Fruit fly (Drosophila melanogaster) whole organism: Measurements from ENCODE around the gene Eip93F.

Experiments used
- CG8478 ChIP-seq: fragments of >200 bp; optimal IDR thresholded peaks from 2 replicates; lab custom pipeline; 2018; ENCODE audit warnings: inconsistent platforms
- Dll ChIP-seq: fragments of >200 bp; optimal IDR thresholded peaks from 2 replicates; lab custom pipeline; 2017
- EcR ChIP-seq, 2 experiments: fragments of >200 bp; optimal IDR thresholded peaks; 2 replicates each; lab custom pipeline; 2017; ENCODE audit warnings: missing biosample characterization in 2 of 2, missing genetic modification characterization in 2 of 2, missing genetic modification reagents in 2 of 2
- pan ChIP-seq: fragments of >200 bp; optimal IDR thresholded peaks from 2 replicates; lab custom pipeline; 2017
- psq ChIP-seq: fragments of >200 bp; optimal IDR thresholded peaks from 2 replicates; lab custom pipeline; 2017
- usp ChIP-seq: fragments of >200 bp; optimal IDR thresholded peaks from 2 replicates; lab custom pipeline; 2017; ENCODE audit warnings: missing biosample characterization, missing genetic modification characterization, mixed read lengths

The Eip93F gene

DNA sequence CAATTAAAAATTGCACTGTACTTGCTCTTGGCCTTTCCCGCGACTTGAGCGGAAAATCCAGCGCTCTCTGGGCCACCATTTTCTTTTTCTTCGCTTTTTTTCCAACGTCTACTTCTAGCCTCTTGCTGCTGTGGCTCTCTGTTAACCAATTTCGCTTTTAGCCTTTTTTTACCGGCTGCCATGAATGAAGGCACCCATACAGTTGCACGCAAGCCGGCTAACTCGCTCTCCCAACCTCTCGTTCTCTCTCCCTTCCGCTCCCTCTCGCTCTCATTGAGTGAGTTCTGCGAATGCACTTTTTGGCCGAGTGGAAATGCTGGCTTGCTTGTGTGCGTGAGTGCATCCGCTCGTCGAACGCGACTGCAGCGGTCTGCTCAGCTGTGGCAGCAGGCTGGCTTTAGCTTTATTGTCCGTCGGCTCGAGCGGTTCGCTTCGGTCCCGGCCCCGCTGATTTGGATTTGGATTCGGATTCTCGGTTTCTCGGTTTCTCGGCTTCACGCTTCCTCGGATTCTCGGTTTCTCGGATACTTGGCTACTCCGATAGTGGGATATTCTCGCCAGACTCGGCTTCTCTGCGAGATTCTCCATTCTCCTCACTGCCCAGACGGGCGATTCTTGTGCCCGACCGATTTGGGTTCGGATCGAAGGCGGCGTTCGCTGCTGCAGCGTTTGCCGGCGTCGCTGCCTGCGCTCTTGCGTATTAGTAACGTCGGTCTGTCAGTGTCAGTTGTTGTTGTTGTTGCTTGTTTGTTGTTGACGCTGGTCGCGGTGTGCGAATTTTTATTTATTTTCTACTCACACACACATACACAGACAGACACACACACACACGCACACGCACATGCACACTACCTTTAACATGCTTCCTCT is at the start of gene Eip93F:
TSS of gene Eip93F (plus strand) at position 424 of the 870 bp plus-strand sequence.
- TF ChIP-seq Dll (lab: Kevin White, UChicago) (peak; percentile 73), pan (lab: Kevin White, UChicago) (no peak), psq (lab: Kevin White, UChicago) (no peak), CG8478 (lab: Kevin White, UChicago) (no peak), EcR (GFP tag; optimal IDR thresholded peaks at IDR 0.05; lab: Kevin White, UChicago) (no peak), usp (GFP tag; lab: Kevin White, UChicago) (no peak)

DNA sequence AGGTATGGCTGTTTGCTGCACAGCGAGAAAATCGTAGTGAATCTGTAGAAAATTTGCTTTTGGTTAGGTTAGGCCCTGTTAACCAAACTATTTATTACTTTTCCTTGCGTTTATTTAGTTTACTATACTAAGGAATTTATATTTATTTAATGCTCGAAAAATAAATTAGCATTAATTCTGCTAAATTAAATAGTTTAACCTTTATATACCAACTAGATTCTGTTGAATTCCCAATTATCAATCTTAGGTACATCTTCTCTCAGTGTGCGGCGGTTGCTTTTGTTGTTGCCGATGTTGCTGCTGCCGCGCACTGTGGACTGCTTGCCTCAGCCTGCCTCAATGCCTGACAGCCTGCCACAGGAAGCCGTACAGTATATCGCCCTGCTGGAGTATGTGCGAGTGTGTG is 49.7 kb upstream of the Eip93F start:
- no peak for TF ChIP-seq Dll (lab: Kevin White, UChicago)
- no peak for TF ChIP-seq pan (lab: Kevin White, UChicago)
- no peak for TF ChIP-seq CG8478 (lab: Kevin White, UChicago)
- no peak for TF ChIP-seq EcR (GFP tag; optimal IDR thresholded peaks at IDR 0.05; lab: Kevin White, UChicago)
- no peak for TF ChIP-seq psq (lab: Kevin White, UChicago)
- no peak for TF ChIP-seq usp (GFP tag; lab: Kevin White, UChicago)

DNA sequence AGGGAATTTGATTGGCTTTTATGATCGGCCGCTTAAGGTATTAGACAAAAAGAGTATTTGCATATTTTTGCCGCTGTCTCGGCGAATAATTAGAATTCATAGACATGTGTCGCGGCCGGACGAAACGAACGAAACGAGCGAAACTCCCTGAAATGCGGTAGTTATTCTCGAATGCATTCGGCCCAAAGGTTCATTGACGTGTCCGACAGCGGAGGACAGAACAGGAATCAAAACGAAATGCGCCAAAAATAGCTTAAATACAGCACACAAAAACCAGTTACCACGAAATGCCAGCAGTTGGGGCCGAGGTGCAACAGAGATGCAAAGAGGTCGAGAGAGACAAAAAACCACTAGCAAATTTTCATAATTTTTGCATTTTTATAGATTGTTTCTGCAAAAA is 44.6 kb upstream of the Eip93F start:
- no peak for TF ChIP-seq usp (GFP tag; lab: Kevin White, UChicago)
- peak; percentile 34 to 77 for TF ChIP-seq EcR (GFP tag; optimal IDR thresholded peaks at IDR 0.05; lab: Kevin White, UChicago)

DNA sequence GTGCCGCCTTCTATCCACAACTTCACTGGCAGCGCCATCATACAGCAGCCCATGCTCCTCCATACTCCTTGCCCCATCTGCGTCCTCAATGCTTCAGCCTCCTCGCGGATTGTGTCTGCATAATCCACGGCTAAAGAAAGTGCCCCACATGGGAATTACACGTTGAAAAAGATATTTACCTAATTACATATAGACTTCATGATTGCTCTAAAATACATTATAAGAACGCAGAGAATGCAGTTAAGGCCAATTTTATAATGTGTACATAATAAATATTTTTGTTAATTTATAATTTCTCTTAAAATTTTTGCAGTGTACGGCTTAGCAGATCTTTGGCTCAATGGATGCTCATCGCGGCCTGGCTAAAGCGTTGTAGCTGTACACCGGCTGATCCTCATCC is 43.3 kb upstream of the Eip93F start:
- no peak for TF ChIP-seq CG8478 (lab: Kevin White, UChicago)

DNA sequence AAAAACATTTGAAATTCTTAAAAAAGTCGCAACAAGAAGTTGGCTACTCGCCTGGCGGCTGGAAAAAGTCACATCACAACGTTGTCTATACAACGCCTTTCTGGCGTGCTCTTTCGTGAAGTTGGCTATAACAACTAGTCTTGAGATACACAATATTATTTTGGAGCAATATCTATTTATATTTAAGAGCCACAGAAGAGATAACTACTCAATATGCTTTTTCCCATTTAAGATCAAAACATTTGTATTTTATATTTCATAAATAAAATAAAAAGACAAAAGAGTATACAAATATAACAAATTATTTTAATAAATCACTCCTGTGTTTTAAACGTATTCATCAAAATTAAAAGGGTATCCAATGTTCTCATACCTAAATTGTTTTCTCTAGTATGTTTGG is 42.0 kb upstream of the Eip93F start:
- TF ChIP-seq pan (lab: Kevin White, UChicago) (no peak), Dll (lab: Kevin White, UChicago) (no peak), psq (lab: Kevin White, UChicago) (no peak), EcR (GFP tag; optimal IDR thresholded peaks at IDR 0.05; lab: Kevin White, UChicago) (no peak), CG8478 (lab: Kevin White, UChicago) (no peak), usp (GFP tag; lab: Kevin White, UChicago) (no peak)

DNA sequence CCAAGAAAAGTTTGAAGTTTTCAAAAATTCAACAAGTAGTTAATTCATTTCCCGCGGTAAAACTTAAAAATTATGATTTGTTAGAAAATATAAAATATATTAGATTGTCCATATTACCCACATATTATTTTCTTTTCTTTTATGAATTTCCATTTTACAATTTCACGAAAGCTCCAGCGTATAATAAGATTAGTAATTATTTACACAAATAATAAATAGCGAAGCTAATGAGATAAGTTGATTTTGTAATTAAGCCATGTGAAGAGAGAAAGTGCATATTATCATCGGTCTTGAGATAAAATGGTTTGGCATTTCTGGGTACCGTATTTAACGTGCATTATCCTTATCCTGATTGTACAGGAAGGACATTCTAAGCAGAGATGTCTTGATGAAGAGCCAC is 37.4 kb upstream of the Eip93F start, which contains the start of gene Qsox3:
TSS of gene Qsox3 (plus strand) at position 301 of the 400 bp plus-strand sequence.
- TF ChIP-seq CG8478 (lab: Kevin White, UChicago) (no peak), Dll (lab: Kevin White, UChicago) (no peak), EcR (GFP tag; optimal IDR thresholded peaks at IDR 0.05; lab: Kevin White, UChicago) (no peak), pan (lab: Kevin White, UChicago) (no peak), psq (lab: Kevin White, UChicago) (no peak), usp (GFP tag; lab: Kevin White, UChicago) (no peak)

DNA sequence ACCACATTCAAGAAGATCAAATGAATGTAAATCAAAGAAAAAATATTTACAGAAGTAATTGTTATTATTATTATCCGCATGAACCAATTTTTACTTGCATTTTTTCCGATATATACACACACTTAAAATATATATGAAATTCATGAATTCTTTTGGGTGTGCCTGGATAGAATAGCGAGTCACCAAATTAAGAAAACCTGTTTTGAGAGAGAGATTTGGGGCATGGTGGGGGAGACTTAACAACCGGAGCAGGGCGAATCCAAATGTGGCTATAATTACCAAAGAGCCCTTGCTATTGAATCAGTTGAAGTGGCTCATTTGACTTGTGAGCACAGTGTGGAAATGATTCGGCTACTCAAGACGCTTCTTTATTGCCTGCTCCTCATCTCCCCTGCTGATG is 35.5 kb upstream of the Eip93F start, which contains the start of gene Qsox2:
TSS of gene Qsox2 (plus strand) at position 301 of the 400 bp plus-strand sequence.
- TF ChIP-seq CG8478 (lab: Kevin White, UChicago) = no peak
- TF ChIP-seq EcR (GFP tag; optimal IDR thresholded peaks at IDR 0.05; lab: Kevin White, UChicago) = no peak
- TF ChIP-seq usp (GFP tag; lab: Kevin White, UChicago) = no peak
- TF ChIP-seq psq (lab: Kevin White, UChicago) = no peak
- TF ChIP-seq pan (lab: Kevin White, UChicago) = no peak

DNA sequence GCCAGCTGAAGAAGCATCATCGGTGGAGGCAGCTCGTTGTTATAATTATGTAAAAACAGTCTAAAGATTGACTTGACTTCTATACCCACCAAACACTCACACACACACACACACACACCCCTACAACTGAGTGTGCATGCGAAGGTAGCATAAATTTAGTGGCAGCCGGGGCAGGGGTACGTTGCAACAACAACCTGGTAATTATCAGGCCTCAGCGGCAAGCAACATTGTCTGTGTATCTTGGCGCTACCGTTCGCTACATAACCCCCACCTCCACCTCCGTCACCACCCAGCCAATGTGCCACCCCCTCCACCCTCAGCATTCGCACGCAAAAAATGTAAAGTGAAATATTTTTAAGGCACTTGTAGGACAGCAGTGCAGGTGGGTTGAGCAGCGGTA is 31.9 kb upstream of the Eip93F start:
- TF ChIP-seq EcR (GFP tag; optimal IDR thresholded peaks at IDR 0.05; lab: Kevin White, UChicago) = no peak
- no peak for TF ChIP-seq pan (lab: Kevin White, UChicago)
- TF ChIP-seq usp (GFP tag; lab: Kevin White, UChicago) = no peak
- TF ChIP-seq psq (lab: Kevin White, UChicago) = no peak
- no peak for TF ChIP-seq Dll (lab: Kevin White, UChicago)
- TF ChIP-seq CG8478 (lab: Kevin White, UChicago) = no peak

DNA sequence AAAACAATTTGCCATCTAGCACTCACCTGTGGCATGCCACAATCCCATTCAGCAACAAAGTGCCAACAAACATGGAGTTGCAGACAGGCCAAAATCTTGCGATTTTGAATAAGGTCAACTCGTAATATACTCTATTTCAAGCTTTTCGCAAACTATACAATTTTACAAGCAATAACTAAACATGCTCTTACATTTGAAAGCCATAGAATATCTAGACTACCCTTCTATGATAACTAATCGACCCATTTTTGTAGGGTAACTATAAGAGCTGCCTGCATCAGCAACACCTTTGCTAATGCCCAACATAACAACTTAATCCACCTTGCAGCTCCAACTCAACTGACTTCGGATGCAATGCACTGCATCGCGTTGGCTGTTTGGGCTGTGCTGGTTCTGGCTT is 28.4 kb upstream of the Eip93F start:
- TF ChIP-seq EcR (GFP tag; optimal IDR thresholded peaks at IDR 0.05; lab: Kevin White, UChicago) = no peak

DNA sequence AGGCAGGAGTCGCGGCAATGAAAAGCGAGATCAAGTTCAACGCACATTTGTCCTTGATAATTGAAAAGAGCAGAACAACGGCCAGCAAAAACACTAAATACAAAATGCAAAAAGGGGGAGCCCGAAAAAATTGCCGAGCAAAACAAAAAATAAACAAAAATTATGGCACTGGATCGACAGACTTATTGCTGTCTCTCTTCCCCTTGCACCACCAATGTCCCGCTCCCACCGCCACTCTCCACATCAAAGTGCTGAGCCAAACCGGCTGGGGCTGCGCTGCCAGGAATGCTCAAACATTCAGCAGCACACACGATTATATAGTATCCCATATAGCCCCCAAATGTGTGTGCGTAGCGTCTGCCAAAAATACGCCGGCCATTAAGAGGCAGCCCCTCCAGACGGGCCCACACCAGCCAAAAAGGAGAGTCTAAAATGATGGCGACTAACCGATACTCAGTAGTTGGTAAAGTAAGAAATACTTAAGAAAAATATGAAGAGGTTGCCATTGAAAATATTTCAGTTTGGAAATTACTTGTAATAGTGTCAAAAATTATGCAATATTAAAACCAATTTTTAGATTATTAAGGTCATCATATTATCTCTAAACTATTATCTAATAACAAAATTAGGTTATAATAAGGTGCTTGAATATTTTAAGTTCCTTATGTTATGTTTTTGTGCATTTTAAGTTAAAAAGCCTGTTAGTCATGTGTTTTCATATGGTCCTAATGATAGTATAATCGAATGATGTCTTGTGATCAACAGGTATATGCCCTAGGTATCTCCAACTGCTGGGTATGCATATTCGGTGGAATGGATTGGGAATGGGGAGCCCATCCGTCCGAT is 27.3 kb upstream of the Eip93F start:
- no peak for TF ChIP-seq usp (GFP tag; lab: Kevin White, UChicago)
- no peak for TF ChIP-seq Dll (lab: Kevin White, UChicago)
- no peak for TF ChIP-seq CG8478 (lab: Kevin White, UChicago)
- peak in 1 of 2 experiments; percentile 12 for TF ChIP-seq EcR (GFP tag; optimal IDR thresholded peaks at IDR 0.05; lab: Kevin White, UChicago)
- peak; percentile 91 for TF ChIP-seq pan (lab: Kevin White, UChicago)

DNA sequence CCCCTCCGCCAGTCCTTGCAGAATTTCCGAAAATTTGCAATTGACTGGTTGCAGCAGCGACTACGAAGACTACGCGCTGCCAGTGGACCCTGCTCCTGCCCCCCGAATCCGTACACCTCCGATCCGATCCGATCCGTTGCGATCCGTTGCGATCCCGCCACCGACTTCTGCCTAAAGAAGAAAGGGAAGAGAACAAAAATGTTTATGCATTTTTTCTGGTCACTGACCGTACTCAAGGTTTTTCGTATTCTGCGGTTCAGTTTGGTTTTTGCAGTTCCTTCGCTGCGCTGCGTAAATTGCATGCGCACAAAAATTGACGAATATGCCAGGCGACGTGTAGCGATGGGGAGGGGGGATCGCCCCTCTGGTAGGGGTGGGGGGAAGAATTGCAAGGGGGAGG is 26.7 kb upstream of the Eip93F start:
- no peak for TF ChIP-seq Dll (lab: Kevin White, UChicago)
- TF ChIP-seq EcR (GFP tag; optimal IDR thresholded peaks at IDR 0.05; lab: Kevin White, UChicago) = peak in 1 of 2 experiments; percentile 50
- TF ChIP-seq CG8478 (lab: Kevin White, UChicago) = no peak
- no peak for TF ChIP-seq usp (GFP tag; lab: Kevin White, UChicago)
- TF ChIP-seq pan (lab: Kevin White, UChicago) = no peak
- TF ChIP-seq psq (lab: Kevin White, UChicago) = no peak
